Worm (Caenorhabditis elegans): Measurements from ENCODE around the gene Y41C4A.21.
"Not testable (repeated sequence)": the region's sequence is repeated elsewhere in the genome, so short reads cannot be mapped to it uniquely, and the experiment has no call there.

ce11 chrIII:11773581-11773980, 41.4 kb downstream of the Y41C4A.21 start, which contains the start of gene gbf-1:
- TF ChIP-seq nhr-237 (tag; optimal IDR thresholded peaks at IDR 0.05); unc-39 (tag; optimal IDR thresholded peaks at IDR 0.05); nhr-2 (tag; optimal IDR thresholded peaks at IDR 0.05); mep-1 (tag; optimal IDR thresholded peaks at IDR 0.05); snpc-4 (tag; optimal IDR thresholded peaks at IDR 0.05); lin-13 (tag; optimal IDR thresholded peaks at IDR 0.05); pha-4 (tag; optimal IDR thresholded peaks at IDR 0.05); ztf-11 (tag; optimal IDR thresholded peaks at IDR 0.05); sptf-1 (tag; optimal IDR thresholded peaks at IDR 0.05); sem-2 (GFP tag; optimal IDR thresholded peaks at IDR 0.05); tbx-8 (GFP tag; optimal IDR thresholded peaks at IDR 0.05); unc-62 (GFP tag; optimal IDR thresholded peaks at IDR 0.05); mab-5 (tag; optimal IDR thresholded peaks at IDR 0.05); drap-1 (GFP tag; optimal IDR thresholded peaks at IDR 0.05): not testable (repeated sequence)

Measured in whole organism, mixed stage, embryonic.